Worm (Caenorhabditis elegans): Measurements from ENCODE around the gene fipp-1.

Gene fipp-1

ce11 chrV:4386173-4386572, 14.6 kb downstream of the fipp-1 start, which contains the start of gene F13A2.10:
F13A2.10 (minus strand) TSS chrV:4386273.
- TF ChIP-seq flt-1 (GFP tag; IDR thresholded peaks at IDR 0.05): no peak
- no peak for TF ChIP-seq ref-1 (GFP tag; conservative IDR thresholded peaks at IDR 0.05)
- TF ChIP-seq ztf-23 (GFP tag; IDR thresholded peaks at IDR 0.05): no peak
- TF ChIP-seq klf-2 (GFP tag; conservative IDR thresholded peaks at IDR 0.05): no peak
- TF ChIP-seq cog-1 (tag; optimal IDR thresholded peaks at IDR 0.05): no peak
- TF ChIP-seq med-1 (GFP tag; optimal IDR thresholded peaks at IDR 0.05; ENCODE audit: insufficient read depth): no peak
- TF ChIP-seq T22C8.4 (GFP tag; IDR thresholded peaks at IDR 0.05): no peak
- TF ChIP-seq tab-1 (GFP tag; IDR thresholded peaks at IDR 0.05): no peak
- no peak for TF ChIP-seq ztf-29 (GFP tag; IDR thresholded peaks at IDR 0.05)

- TF ChIP-seq ztf-23 (GFP tag; IDR thresholded peaks at IDR 0.05): no peak
- no peak for TF ChIP-seq klf-2 (GFP tag; conservative IDR thresholded peaks at IDR 0.05)
- no peak for TF ChIP-seq flt-1 (GFP tag; IDR thresholded peaks at IDR 0.05)
- no peak for TF ChIP-seq tab-1 (GFP tag; IDR thresholded peaks at IDR 0.05)
- no peak for TF ChIP-seq ref-1 (GFP tag; conservative IDR thresholded peaks at IDR 0.05)
- TF ChIP-seq cog-1 (tag; optimal IDR thresholded peaks at IDR 0.05): no peak
- TF ChIP-seq T22C8.4 (GFP tag; IDR thresholded peaks at IDR 0.05): no peak
- no peak for TF ChIP-seq ztf-29 (GFP tag; IDR thresholded peaks at IDR 0.05)
- no peak for TF ChIP-seq med-1 (GFP tag; optimal IDR thresholded peaks at IDR 0.05; ENCODE audit: insufficient read depth)
These were observed 15.8 kb downstream of the fipp-1 start, which contains the start of gene F13A2.9 for ce11 chrV:4387402-4387801. F13A2.9 (minus strand) TSS chrV:4387502.

DNA sequence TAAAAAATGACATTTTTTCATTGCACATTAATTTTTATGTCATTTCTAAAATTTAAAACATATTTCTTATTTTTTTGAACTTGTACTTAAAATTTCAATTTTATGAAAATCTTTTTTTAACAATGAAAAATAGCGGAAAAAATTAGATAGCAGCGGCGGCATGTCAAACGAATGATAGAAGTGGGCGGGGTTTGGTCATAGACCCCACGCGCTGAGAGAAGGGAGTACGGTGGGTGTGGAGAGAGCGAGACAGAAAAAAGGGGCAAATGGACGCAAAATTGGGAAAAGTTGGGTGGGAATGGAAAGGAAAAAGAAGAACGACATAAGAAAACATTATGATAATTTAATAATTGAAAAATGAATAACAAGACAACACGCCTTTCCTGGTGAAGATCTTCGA, 16.3 kb downstream of the fipp-1 start:
- TF ChIP-seq ztf-29 (GFP tag; IDR thresholded peaks at IDR 0.05) (no peak), tab-1 (GFP tag; IDR thresholded peaks at IDR 0.05) (no peak), ref-1 (GFP tag; conservative IDR thresholded peaks at IDR 0.05) (no peak), cog-1 (tag; optimal IDR thresholded peaks at IDR 0.05) (no peak), klf-2 (GFP tag; conservative IDR thresholded peaks at IDR 0.05) (no peak), flt-1 (GFP tag; IDR thresholded peaks at IDR 0.05) (no peak), med-1 (GFP tag; optimal IDR thresholded peaks at IDR 0.05; ENCODE audit: insufficient read depth) (no peak), ztf-23 (GFP tag; IDR thresholded peaks at IDR 0.05) (no peak), T22C8.4 (GFP tag; IDR thresholded peaks at IDR 0.05) (no peak)

DNA sequence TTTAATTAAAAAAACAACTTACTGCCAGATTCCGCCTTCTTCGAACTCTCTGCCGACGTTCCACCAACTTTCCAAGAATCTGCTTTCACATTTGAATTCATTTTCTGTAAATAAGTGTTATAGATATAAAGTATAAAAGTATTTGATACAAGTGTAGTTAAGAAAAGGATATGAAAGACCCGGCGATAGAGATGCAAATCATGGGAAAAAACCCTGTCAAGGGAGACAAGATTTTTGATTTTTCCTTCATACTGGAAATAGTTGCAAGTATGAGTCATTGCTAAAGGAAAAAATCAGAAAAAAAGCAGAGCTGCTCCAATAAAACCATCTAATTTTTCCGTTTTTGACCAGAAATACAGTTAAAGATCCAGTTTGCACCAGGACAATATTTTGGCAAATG, 24.6 kb downstream of the fipp-1 start, which contains the start of gene F13A2.3:
F13A2.3 (minus strand) TSS at position 101 of the 400 bp plus-strand sequence.
- TF ChIP-seq ztf-29 (GFP tag; IDR thresholded peaks at IDR 0.05): no peak
- no peak for TF ChIP-seq flt-1 (GFP tag; IDR thresholded peaks at IDR 0.05)
- no peak for TF ChIP-seq cog-1 (tag; optimal IDR thresholded peaks at IDR 0.05)
- TF ChIP-seq med-1 (GFP tag; optimal IDR thresholded peaks at IDR 0.05; ENCODE audit: insufficient read depth): no peak
- no peak for TF ChIP-seq ref-1 (GFP tag; conservative IDR thresholded peaks at IDR 0.05)
- no peak for TF ChIP-seq klf-2 (GFP tag; conservative IDR thresholded peaks at IDR 0.05)
- TF ChIP-seq tab-1 (GFP tag; IDR thresholded peaks at IDR 0.05): no peak
- TF ChIP-seq T22C8.4 (GFP tag; IDR thresholded peaks at IDR 0.05): no peak
- TF ChIP-seq ztf-23 (GFP tag; IDR thresholded peaks at IDR 0.05): no peak

- TF ChIP-seq med-1 (GFP tag; optimal IDR thresholded peaks at IDR 0.05; ENCODE audit: insufficient read depth): no peak
- no peak for TF ChIP-seq flt-1 (GFP tag; IDR thresholded peaks at IDR 0.05)
- TF ChIP-seq klf-2 (GFP tag; conservative IDR thresholded peaks at IDR 0.05): no peak
These were observed 26.5 kb downstream of the fipp-1 start for ce11 chrV:4398127-4398526.

ce11 chrV:4398884-4399283, 27.3 kb downstream of the fipp-1 start:
- TF ChIP-seq ztf-29 (GFP tag; IDR thresholded peaks at IDR 0.05) (no peak), flt-1 (GFP tag; IDR thresholded peaks at IDR 0.05) (no peak), T22C8.4 (GFP tag; IDR thresholded peaks at IDR 0.05) (no peak), ref-1 (GFP tag; conservative IDR thresholded peaks at IDR 0.05) (no peak), med-1 (GFP tag; optimal IDR thresholded peaks at IDR 0.05; ENCODE audit: insufficient read depth) (no peak), tab-1 (GFP tag; IDR thresholded peaks at IDR 0.05) (no peak), ztf-23 (GFP tag; IDR thresholded peaks at IDR 0.05) (no peak), cog-1 (tag; optimal IDR thresholded peaks at IDR 0.05) (no peak), klf-2 (GFP tag; conservative IDR thresholded peaks at IDR 0.05) (no peak)

DNA sequence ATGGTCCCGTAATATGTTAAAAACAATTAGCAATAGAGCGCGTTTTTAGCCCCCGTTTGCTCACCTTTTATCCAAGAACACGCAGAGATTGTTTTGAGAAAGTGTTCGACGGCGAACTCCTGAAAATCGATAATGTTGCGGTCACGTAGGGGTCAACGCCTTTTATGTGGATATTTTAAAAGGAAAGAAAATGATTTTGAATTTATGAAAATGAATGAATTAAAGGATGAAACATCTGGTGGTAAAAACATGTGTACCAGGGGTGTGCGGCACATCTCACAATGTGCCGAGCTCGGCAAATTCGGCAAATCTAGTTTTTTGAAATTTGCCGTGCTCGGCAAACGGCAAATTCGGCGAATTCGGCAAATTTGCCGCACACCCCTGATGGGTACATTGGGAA, 28.5 kb downstream of the fipp-1 start, which contains the start of gene F13A2.4:
F13A2.4 (minus strand) TSS at position 101 of the 400 bp plus-strand sequence.
- TF ChIP-seq ztf-23 (GFP tag; IDR thresholded peaks at IDR 0.05) (no peak), T22C8.4 (GFP tag; IDR thresholded peaks at IDR 0.05) (no peak), cog-1 (tag; optimal IDR thresholded peaks at IDR 0.05) (no peak), flt-1 (GFP tag; IDR thresholded peaks at IDR 0.05) (no peak), tab-1 (GFP tag; IDR thresholded peaks at IDR 0.05) (no peak), ref-1 (GFP tag; conservative IDR thresholded peaks at IDR 0.05) (no peak), ztf-29 (GFP tag; IDR thresholded peaks at IDR 0.05) (no peak)

- TF ChIP-seq flt-1 (GFP tag; IDR thresholded peaks at IDR 0.05) (no peak), tab-1 (GFP tag; IDR thresholded peaks at IDR 0.05) (no peak), klf-2 (GFP tag; conservative IDR thresholded peaks at IDR 0.05) (no peak), ztf-23 (GFP tag; IDR thresholded peaks at IDR 0.05) (no peak), T22C8.4 (GFP tag; IDR thresholded peaks at IDR 0.05) (no peak), med-1 (GFP tag; optimal IDR thresholded peaks at IDR 0.05; ENCODE audit: insufficient read depth) (no peak), ref-1 (GFP tag; conservative IDR thresholded peaks at IDR 0.05) (no peak), ztf-29 (GFP tag; IDR thresholded peaks at IDR 0.05) (no peak), cog-1 (tag; optimal IDR thresholded peaks at IDR 0.05) (no peak)
These were observed 30.3 kb downstream of the fipp-1 start, which contains the start of gene F13A2.5 for ce11 chrV:4401865-4402264. F13A2.5 (minus strand) TSS chrV:4401965.

- no peak for TF ChIP-seq ref-1 (GFP tag; conservative IDR thresholded peaks at IDR 0.05)
- TF ChIP-seq ztf-29 (GFP tag; IDR thresholded peaks at IDR 0.05): no peak
- TF ChIP-seq med-1 (GFP tag; optimal IDR thresholded peaks at IDR 0.05; ENCODE audit: insufficient read depth): no peak
- TF ChIP-seq tab-1 (GFP tag; IDR thresholded peaks at IDR 0.05): no peak
- TF ChIP-seq klf-2 (GFP tag; conservative IDR thresholded peaks at IDR 0.05): no peak
- no peak for TF ChIP-seq ztf-23 (GFP tag; IDR thresholded peaks at IDR 0.05)
- TF ChIP-seq T22C8.4 (GFP tag; IDR thresholded peaks at IDR 0.05): no peak
- TF ChIP-seq flt-1 (GFP tag; IDR thresholded peaks at IDR 0.05): no peak
- TF ChIP-seq cog-1 (tag; optimal IDR thresholded peaks at IDR 0.05): no peak
These were observed 35.9 kb downstream of the fipp-1 start, which contains the start of gene nhr-118 for ce11 chrV:4407519-4407918. nhr-118 (plus strand) TSS chrV:4407819.

DNA sequence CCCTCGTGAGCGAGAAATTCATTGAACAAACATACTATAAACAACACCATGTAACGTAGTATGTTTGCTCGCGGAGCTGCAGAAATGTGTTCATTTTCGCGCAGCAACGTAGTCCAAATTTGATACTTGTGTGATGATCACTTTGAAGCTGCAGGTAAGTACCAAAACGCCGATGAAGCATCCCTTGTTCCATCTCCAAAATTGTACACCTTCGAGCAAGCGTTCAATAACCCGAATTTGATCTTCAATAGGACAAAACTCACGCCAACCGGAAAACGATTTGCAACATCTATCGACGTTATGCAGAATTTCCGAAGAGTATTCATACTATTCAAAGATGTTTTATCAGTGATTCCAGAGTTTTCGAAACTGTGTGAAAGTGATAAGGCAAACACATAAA, 39.0 kb downstream of the fipp-1 start, which contains the start of gene Y47D7A.3:
Y47D7A.3 (plus strand) TSS at position 301 of the 400 bp plus-strand sequence.
- TF ChIP-seq ztf-29 (GFP tag; IDR thresholded peaks at IDR 0.05): no peak
- TF ChIP-seq klf-2 (GFP tag; conservative IDR thresholded peaks at IDR 0.05): no peak
- TF ChIP-seq ref-1 (GFP tag; conservative IDR thresholded peaks at IDR 0.05): no peak
- TF ChIP-seq flt-1 (GFP tag; IDR thresholded peaks at IDR 0.05): no peak
- no peak for TF ChIP-seq med-1 (GFP tag; optimal IDR thresholded peaks at IDR 0.05; ENCODE audit: insufficient read depth)
- TF ChIP-seq ztf-23 (GFP tag; IDR thresholded peaks at IDR 0.05): no peak
- TF ChIP-seq tab-1 (GFP tag; IDR thresholded peaks at IDR 0.05): no peak
- no peak for TF ChIP-seq T22C8.4 (GFP tag; IDR thresholded peaks at IDR 0.05)
- no peak for TF ChIP-seq cog-1 (tag; optimal IDR thresholded peaks at IDR 0.05)
